Worm (Caenorhabditis elegans): ENCODE data around the gene F46B6.4.
A peak's percentile ranks its signal among the peaks of the same experiment; 100 is the strongest.

Gene F46B6.4

DNA sequence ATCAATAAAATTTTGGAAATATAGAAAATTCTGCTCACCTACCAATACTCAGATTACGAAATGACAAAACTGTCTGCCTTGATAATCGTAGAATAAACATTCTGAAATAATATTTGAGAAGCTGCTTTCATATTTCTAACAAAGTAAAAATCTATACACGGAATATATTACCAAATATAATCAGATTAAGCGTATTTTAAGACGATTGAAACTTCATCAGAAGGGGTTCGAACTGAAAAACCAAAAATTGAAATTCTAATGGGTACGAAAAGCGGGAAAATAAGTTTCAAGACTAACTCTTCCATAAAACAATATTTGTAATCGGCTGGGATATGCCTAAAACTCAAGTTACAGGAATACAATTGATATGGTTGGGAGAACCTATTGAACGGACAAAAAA, at the start of gene F46B6.4:
Gene F46B6.4, minus strand, starts transcription at position 101 of the 400 bp plus-strand sequence.
- no peak for TF ChIP-seq spr-3 (GFP tag; optimal IDR thresholded peaks at IDR 0.05)
- TF ChIP-seq lim-7 (GFP tag; IDR thresholded peaks at IDR 0.05), result no peak
- no peak for TF ChIP-seq nhr-28 (tag; optimal IDR thresholded peaks at IDR 0.05)
- no peak for TF ChIP-seq nhr-237 (tag; optimal IDR thresholded peaks at IDR 0.05)
- no peak for TF ChIP-seq pqm-1 (tag; optimal IDR thresholded peaks at IDR 0.05)
- TF ChIP-seq madf-9 (GFP tag; conservative IDR thresholded peaks at IDR 0.05), result no peak
- no peak for TF ChIP-seq madf-5 (GFP tag; IDR thresholded peaks at IDR 0.05)
- no peak for TF ChIP-seq zfp-3 (GFP tag; conservative IDR thresholded peaks at IDR 0.05)
- no peak for TF ChIP-seq spr-1 (tag; optimal IDR thresholded peaks at IDR 0.05)

- TF ChIP-seq rbr-2 (tag; optimal IDR thresholded peaks at IDR 0.05) (no peak), daf-19 (GFP tag; conservative IDR thresholded peaks at IDR 0.05) (no peak), unc-62 (GFP tag; optimal IDR thresholded peaks at IDR 0.05 in 1 of 2) (no peak), unc-62 (tag; optimal IDR thresholded peaks at IDR 0.05) (no peak), zip-11 (GFP tag; IDR thresholded peaks at IDR 0.05) (no peak), ceh-20 (GFP tag; IDR thresholded peaks at IDR 0.05) (no peak), zfp-2 (tag; optimal IDR thresholded peaks at IDR 0.05) (no peak), ceh-32 (tag; optimal IDR thresholded peaks at IDR 0.05; ENCODE audit: poor library complexity) (no peak), daf-16 (GFP tag; optimal IDR thresholded peaks at IDR 0.05) (no peak), daf-16 (tag; optimal IDR thresholded peaks at IDR 0.05) (no peak), lin-39 (tag; optimal IDR thresholded peaks at IDR 0.05) (no peak), F37D6.2 (tag; optimal IDR thresholded peaks at IDR 0.05) (no peak), tra-1 (GFP tag; IDR thresholded peaks at IDR 0.05) (no peak), nhr-41 (GFP tag; IDR thresholded peaks at IDR 0.05) (no peak), jun-1 (tag; optimal IDR thresholded peaks at IDR 0.05) (no peak), egl-43 (GFP tag; IDR thresholded peaks at IDR 0.05) (no peak), ceh-62 (tag; optimal IDR thresholded peaks at IDR 0.05) (no peak), dmd-6 (GFP tag; IDR thresholded peaks at IDR 0.05) (no peak), nhr-10 (tag; optimal IDR thresholded peaks at IDR 0.05) (no peak)
Measured at ce11 chrV:9824149-9824548, 44.8 kb upstream of the F46B6.4 start, which contains the start of gene str-2. TSS of gene str-2 (minus strand) at chrV:9824249.

DNA sequence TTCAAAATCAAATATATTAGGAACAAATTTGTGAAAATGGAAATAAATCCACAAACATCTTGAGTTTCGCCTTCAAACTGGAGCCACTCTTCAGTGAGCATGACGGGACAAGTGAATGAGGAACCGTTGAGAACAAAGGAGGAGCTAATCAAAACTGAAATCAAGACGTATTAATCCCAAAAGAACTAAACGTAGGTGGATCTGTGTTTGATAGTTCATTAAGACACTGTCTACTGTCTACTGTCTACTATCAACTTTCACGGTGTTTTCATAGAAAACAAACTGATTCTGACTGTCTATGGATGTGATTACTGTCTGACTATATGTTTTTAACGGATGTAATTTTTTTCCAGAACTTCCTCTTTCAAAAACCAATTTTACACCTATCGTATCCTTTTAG, 42.4 kb upstream of the F46B6.4 start, which contains the start of gene str-193:
Gene str-193, minus strand, starts transcription at position 101 of the 400 bp plus-strand sequence.
- TF ChIP-seq saeg-2 (GFP tag; IDR thresholded peaks at IDR 0.05) (no peak), unc-62 (GFP tag; optimal IDR thresholded peaks at IDR 0.05 in 1 of 2) (peak in 1 of 2 experiments; percentile 6), unc-62 (tag; optimal IDR thresholded peaks at IDR 0.05) (no peak), lsy-2 (tag; optimal IDR thresholded peaks at IDR 0.05) (no peak), ces-1 (GFP tag; optimal IDR thresholded peaks at IDR 0.05) (no peak)

ce11 chrV:9816390-9816789, 37.1 kb upstream of the F46B6.4 start, which contains the start of gene sru-31:
TSS of gene sru-31 (plus strand) at chrV:9816690.
- TF ChIP-seq hmg-1.1 (GFP tag; IDR thresholded peaks at IDR 0.05) (no peak), nhr-11 (tag; optimal IDR thresholded peaks at IDR 0.05) (no peak)

DNA sequence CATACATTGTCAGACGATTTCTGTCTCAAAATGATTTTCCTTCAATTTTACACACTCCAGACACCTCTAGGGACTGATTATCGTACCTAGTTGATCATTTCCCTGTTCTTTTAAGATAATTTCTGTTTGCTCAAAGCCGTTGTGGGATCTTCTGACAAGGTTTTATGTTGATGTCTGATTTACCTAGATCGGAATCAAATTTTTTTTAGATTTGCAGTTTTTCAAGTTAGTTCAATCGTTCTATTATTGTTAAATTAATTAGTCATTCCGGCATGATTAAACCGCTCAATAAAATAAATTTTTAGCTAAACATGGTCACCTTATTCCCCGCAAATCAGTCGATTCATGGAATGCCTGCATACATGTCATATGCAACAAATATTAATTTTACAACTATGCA, 34.2 kb upstream of the F46B6.4 start, which contains the start of gene sru-30:
Gene sru-30, plus strand, starts transcription at position 301 of the 400 bp plus-strand sequence.
- TF ChIP-seq Y75B8A.6 (GFP tag; IDR thresholded peaks at IDR 0.05) (no peak), lin-13 (GFP tag; optimal IDR thresholded peaks at IDR 0.05) (no peak), php-3 (GFP tag; IDR thresholded peaks at IDR 0.05) (no peak), F44E2.7 (GFP tag; IDR thresholded peaks at IDR 0.05) (no peak), jun-1 (tag; optimal IDR thresholded peaks at IDR 0.05) (no peak), pha-4 (GFP tag; IDR thresholded peaks at IDR 0.05) (no peak), pha-4 (tag; optimal IDR thresholded peaks at IDR 0.05) (no peak)
